Worm (Caenorhabditis elegans): ENCODE measurements around the gene R01H10.4.
A peak's percentile ranks its signal among the peaks of the same experiment; 100 is the strongest.

R01H10.4 gene

ce11 chrIII:10244013-10244412 is 10.6 kb upstream of the R01H10.4 start:
- TF ChIP-seq dmd-4 (tag; optimal IDR thresholded peaks at IDR 0.05) (no peak), elt-1 (tag; optimal IDR thresholded peaks at IDR 0.05) (no peak), nhr-25 (tag; optimal IDR thresholded peaks at IDR 0.05) (no peak), ztf-1 (GFP tag; conservative IDR thresholded peaks at IDR 0.05) (no peak), skn-1 (tag; optimal IDR thresholded peaks at IDR 0.05) (no peak), nhr-10 (tag; optimal IDR thresholded peaks at IDR 0.05) (no peak), alr-1 (tag; optimal IDR thresholded peaks at IDR 0.05) (no peak), unc-39 (tag; optimal IDR thresholded peaks at IDR 0.05) (no peak), sma-3 (GFP tag; optimal IDR thresholded peaks at IDR 0.05) (no peak), crh-2 (tag; optimal IDR thresholded peaks at IDR 0.05) (no peak), sma-9 (GFP tag; optimal IDR thresholded peaks at IDR 0.05) (no peak), sma-9 (tag; optimal IDR thresholded peaks at IDR 0.05) (no peak), egl-27 (tag; optimal IDR thresholded peaks at IDR 0.05) (no peak), lin-11 (tag; optimal IDR thresholded peaks at IDR 0.05) (no peak), zag-1 (tag; optimal IDR thresholded peaks at IDR 0.05) (no peak), nhr-129 (tag; optimal IDR thresholded peaks at IDR 0.05) (no peak)

- TF ChIP-seq elt-1 (tag; optimal IDR thresholded peaks at IDR 0.05) (no peak), fos-1 (tag; optimal IDR thresholded peaks at IDR 0.05) (no peak), lsy-2 (tag; optimal IDR thresholded peaks at IDR 0.05) (peak in 1 of 2 experiments; percentile 60), sma-9 (GFP tag; optimal IDR thresholded peaks at IDR 0.05) (no peak), sma-9 (tag; optimal IDR thresholded peaks at IDR 0.05) (no peak), sma-3 (GFP tag; optimal IDR thresholded peaks at IDR 0.05) (peak; percentile 10), gmeb-1 (tag; optimal IDR thresholded peaks at IDR 0.05) (peak; percentile 86), crh-2 (tag; optimal IDR thresholded peaks at IDR 0.05) (peak; percentile 37), C34F6.9 (tag; optimal IDR thresholded peaks at IDR 0.05) (peak; percentile 38), unc-55 (GFP tag; optimal IDR thresholded peaks at IDR 0.05) (peak; percentile 56), F13H6.1 (tag; optimal IDR thresholded peaks at IDR 0.05) (peak; percentile 5), lin-13 (GFP tag; optimal IDR thresholded peaks at IDR 0.05) (peak; percentile 16), nhr-129 (tag; optimal IDR thresholded peaks at IDR 0.05) (peak; percentile 15)
Measured at ce11 chrIII:10248441-10249137, 6.0 kb upstream of the R01H10.4 start, which contains the start of the genes div-1 and cor-1. div-1 (minus strand) TSS chrIII:10248559. cor-1 (plus strand) TSS chrIII:10249111.

ce11 chrIII:10251114-10251513 is 3.5 kb upstream of the R01H10.4 start:
- TF ChIP-seq mdl-1 (tag; optimal IDR thresholded peaks at IDR 0.05) (no peak), C34F6.9 (tag; optimal IDR thresholded peaks at IDR 0.05) (no peak), snpc-4 (tag; optimal IDR thresholded peaks at IDR 0.05) (no peak), unc-62 (GFP tag; optimal IDR thresholded peaks at IDR 0.05) (no peak), lsy-2 (tag; optimal IDR thresholded peaks at IDR 0.05) (no peak), nhr-23 (tag; optimal IDR thresholded peaks at IDR 0.05) (no peak), zag-1 (tag; optimal IDR thresholded peaks at IDR 0.05) (no peak), ama-1 (optimal IDR thresholded peaks at IDR 0.05) (no peak)

- TF ChIP-seq lin-11 (tag; optimal IDR thresholded peaks at IDR 0.05): no peak
- no peak for TF ChIP-seq ama-1 (optimal IDR thresholded peaks at IDR 0.05)
- TF ChIP-seq nhr-25 (tag; optimal IDR thresholded peaks at IDR 0.05): no peak
- TF ChIP-seq snpc-4 (tag; optimal IDR thresholded peaks at IDR 0.05): no peak
- TF ChIP-seq C34F6.9 (tag; optimal IDR thresholded peaks at IDR 0.05): no peak
- no peak for TF ChIP-seq egl-27 (tag; optimal IDR thresholded peaks at IDR 0.05)
- TF ChIP-seq Y55F3AM.14 (GFP tag; optimal IDR thresholded peaks at IDR 0.05): no peak
- no peak for TF ChIP-seq zag-1 (tag; optimal IDR thresholded peaks at IDR 0.05)
- TF ChIP-seq unc-39 (tag; optimal IDR thresholded peaks at IDR 0.05): no peak
- no peak for TF ChIP-seq ztf-4 (tag; optimal IDR thresholded peaks at IDR 0.05)
- no peak for TF ChIP-seq nhr-77 (tag; optimal IDR thresholded peaks at IDR 0.05)
- TF ChIP-seq fos-1 (tag; optimal IDR thresholded peaks at IDR 0.05): no peak
- TF ChIP-seq F13H6.1 (tag; optimal IDR thresholded peaks at IDR 0.05): no peak
- no peak for TF ChIP-seq sem-4 (tag; optimal IDR thresholded peaks at IDR 0.05)
Measured at ce11 chrIII:10253334-10253733, 1.3 kb upstream of the R01H10.4 start.

- TF ChIP-seq sma-9 (GFP tag; optimal IDR thresholded peaks at IDR 0.05) (no peak), sma-9 (tag; optimal IDR thresholded peaks at IDR 0.05) (no peak), ztf-11 (tag; optimal IDR thresholded peaks at IDR 0.05) (no peak), nhr-12 (tag; optimal IDR thresholded peaks at IDR 0.05) (no peak), ztf-1 (GFP tag; conservative IDR thresholded peaks at IDR 0.05) (no peak), nhr-77 (tag; optimal IDR thresholded peaks at IDR 0.05) (no peak)
Measured at ce11 chrIII:10258641-10259040, 4.0 kb downstream of the R01H10.4 start, which contains the start of gene rip-1. rip-1 (minus strand) TSS chrIII:10258741.
